Worm (Caenorhabditis elegans): Measurements from ENCODE around the gene vab-2.
A peak's percentile ranks its signal among the peaks of the same experiment; 100 is the strongest.

Gene vab-2

DNA sequence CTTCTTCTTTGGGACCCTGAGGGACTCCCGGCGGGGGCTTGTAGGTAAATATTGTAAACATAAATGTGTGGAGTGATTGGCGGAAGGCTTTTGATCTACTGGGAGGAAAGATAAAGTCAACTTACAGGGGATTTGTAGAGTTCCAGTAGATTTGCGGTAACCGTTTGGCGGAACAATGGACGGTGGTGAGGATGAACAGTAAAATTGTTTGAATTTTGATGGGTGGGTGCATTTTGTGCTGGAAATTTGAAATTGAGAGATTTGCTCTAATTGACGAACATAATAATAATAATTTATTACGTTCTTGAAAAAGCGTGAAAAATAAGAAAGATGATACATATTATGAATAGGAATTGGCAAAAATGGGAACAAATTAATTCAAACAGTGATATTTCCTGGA is at the start of gene vab-2:
vab-2 (minus strand) TSS at position 238 of the 400 bp plus-strand sequence.
- no peak for TF ChIP-seq Y55F3AM.14 (GFP tag; optimal IDR thresholded peaks at IDR 0.05)
- no peak for TF ChIP-seq nhr-129 (tag; optimal IDR thresholded peaks at IDR 0.05)

DNA sequence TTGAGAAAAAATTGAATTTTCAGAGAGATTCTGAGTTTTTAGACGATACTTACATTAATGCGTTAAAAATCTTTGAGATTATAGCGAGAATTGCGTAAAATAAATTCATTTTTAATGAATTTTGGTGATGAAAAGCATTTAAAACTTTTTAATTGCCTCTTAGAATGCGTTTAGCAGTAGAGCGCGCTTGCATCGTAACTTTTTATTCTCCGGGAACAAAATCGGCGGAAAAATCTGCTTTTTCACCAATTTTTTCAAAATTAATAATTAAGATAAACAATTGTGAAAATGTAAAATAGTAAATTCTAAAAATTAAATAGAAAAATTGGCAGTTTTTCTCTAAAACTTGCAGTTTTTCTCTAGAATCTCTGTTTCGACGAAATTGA is 48.6 kb upstream of the vab-2 start:
- TF ChIP-seq crh-2 (tag; optimal IDR thresholded peaks at IDR 0.05), result no peak
- no peak for TF ChIP-seq nhr-11 (tag; optimal IDR thresholded peaks at IDR 0.05)
- no peak for TF ChIP-seq ceh-16 (tag; optimal IDR thresholded peaks at IDR 0.05)
- no peak for TF ChIP-seq F13H6.1 (tag; optimal IDR thresholded peaks at IDR 0.05)
- no peak for TF ChIP-seq aly-2 (tag; optimal IDR thresholded peaks at IDR 0.05)
- no peak for TF ChIP-seq dmd-4 (tag; optimal IDR thresholded peaks at IDR 0.05)
- TF ChIP-seq nhr-10 (tag; optimal IDR thresholded peaks at IDR 0.05), result no peak
- no peak for TF ChIP-seq lsy-2 (tag; optimal IDR thresholded peaks at IDR 0.05)
- no peak for TF ChIP-seq nhr-23 (tag; optimal IDR thresholded peaks at IDR 0.05)
- no peak for TF ChIP-seq peb-1 (tag; optimal IDR thresholded peaks at IDR 0.05)
- TF ChIP-seq lin-39 (tag; optimal IDR thresholded peaks at IDR 0.05), result no peak

DNA sequence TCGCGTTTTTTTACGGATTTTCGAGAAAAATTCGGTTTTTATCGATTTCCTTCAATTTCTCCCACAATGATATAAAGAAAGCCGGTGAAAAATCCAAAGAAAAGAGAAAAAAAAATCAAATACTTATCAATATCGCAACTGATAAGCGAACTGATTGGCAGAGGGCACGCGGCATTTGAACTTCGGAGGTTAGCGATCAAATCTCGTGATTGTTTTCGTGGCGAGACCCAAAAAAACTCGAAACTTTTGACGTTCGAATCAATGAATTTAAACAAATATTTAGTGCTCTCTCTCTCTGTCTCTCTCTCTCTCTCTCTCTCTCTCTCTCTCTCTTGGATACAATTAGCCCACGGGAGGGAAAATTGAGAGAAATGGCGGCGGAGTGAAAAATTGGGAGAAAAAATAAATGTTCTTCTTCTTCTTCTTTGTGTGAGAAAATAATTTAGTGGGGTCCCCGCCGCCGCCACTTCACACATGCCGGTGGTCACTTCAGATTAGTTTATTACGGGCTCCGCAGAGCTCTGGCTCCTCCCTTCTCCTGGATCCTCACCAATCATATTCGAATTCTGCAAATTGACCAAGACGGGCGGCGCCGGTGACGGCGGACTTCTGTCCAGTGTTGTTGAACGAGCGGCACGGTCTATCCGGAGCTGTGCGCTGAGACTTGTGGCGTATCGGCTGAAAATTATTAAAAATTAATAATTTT is 48.1 kb upstream of the vab-2 start:
- no peak for TF ChIP-seq blmp-1 (tag; optimal IDR thresholded peaks at IDR 0.05; ENCODE audit: insufficient read depth)
- no peak for TF ChIP-seq nhr-21 (tag; optimal IDR thresholded peaks at IDR 0.05)
- TF ChIP-seq ztf-11 (tag; optimal IDR thresholded peaks at IDR 0.05), result no peak
- TF ChIP-seq unc-55 (GFP tag; optimal IDR thresholded peaks at IDR 0.05), result no peak
- TF ChIP-seq mbf-1 (tag; optimal IDR thresholded peaks at IDR 0.05), result no peak
- TF ChIP-seq elt-3 (tag; optimal IDR thresholded peaks at IDR 0.05), result no peak
- TF ChIP-seq nhr-25 (tag; optimal IDR thresholded peaks at IDR 0.05), result no peak
- peak; percentile 27 for TF ChIP-seq gmeb-1 (tag; optimal IDR thresholded peaks at IDR 0.05)
- no peak for TF ChIP-seq egl-27 (tag; optimal IDR thresholded peaks at IDR 0.05)
- no peak for TF ChIP-seq skn-1 (tag; optimal IDR thresholded peaks at IDR 0.05)
- no peak for TF ChIP-seq zag-1 (tag; optimal IDR thresholded peaks at IDR 0.05)
- no peak for TF ChIP-seq nhr-6 (tag; optimal IDR thresholded peaks at IDR 0.05)
- no peak for TF ChIP-seq aly-2 (tag; optimal IDR thresholded peaks at IDR 0.05)
- TF ChIP-seq nhr-12 (tag; optimal IDR thresholded peaks at IDR 0.05), result no peak
- TF ChIP-seq lsy-2 (tag; optimal IDR thresholded peaks at IDR 0.05), result no peak
- TF ChIP-seq fos-1 (tag; optimal IDR thresholded peaks at IDR 0.05), result peak; percentile 21
- no peak for TF ChIP-seq sem-4 (tag; optimal IDR thresholded peaks at IDR 0.05)
- TF ChIP-seq nhr-23 (tag; optimal IDR thresholded peaks at IDR 0.05), result no peak
- TF ChIP-seq ZK546.5 (tag; optimal IDR thresholded peaks at IDR 0.05), result no peak
- no peak for TF ChIP-seq ceh-82 (tag; optimal IDR thresholded peaks at IDR 0.05)
- no peak for TF ChIP-seq unc-62 (GFP tag; optimal IDR thresholded peaks at IDR 0.05)
- TF ChIP-seq lin-39 (tag; optimal IDR thresholded peaks at IDR 0.05), result no peak
- TF ChIP-seq crh-2 (tag; optimal IDR thresholded peaks at IDR 0.05), result peak; percentile 20
- peak; percentile 12 for TF ChIP-seq C34F6.9 (tag; optimal IDR thresholded peaks at IDR 0.05)
- TF ChIP-seq sma-9 (GFP tag; optimal IDR thresholded peaks at IDR 0.05), result peak; percentile 59
- TF ChIP-seq sma-9 (tag; optimal IDR thresholded peaks at IDR 0.05), result no peak
- no peak for TF ChIP-seq snpc-4 (tag; optimal IDR thresholded peaks at IDR 0.05)
- no peak for TF ChIP-seq alr-1 (tag; optimal IDR thresholded peaks at IDR 0.05)
- TF ChIP-seq F13H6.1 (tag; optimal IDR thresholded peaks at IDR 0.05), result no peak
- no peak for TF ChIP-seq peb-1 (tag; optimal IDR thresholded peaks at IDR 0.05)
- no peak for TF ChIP-seq lin-13 (GFP tag; optimal IDR thresholded peaks at IDR 0.05)

DNA sequence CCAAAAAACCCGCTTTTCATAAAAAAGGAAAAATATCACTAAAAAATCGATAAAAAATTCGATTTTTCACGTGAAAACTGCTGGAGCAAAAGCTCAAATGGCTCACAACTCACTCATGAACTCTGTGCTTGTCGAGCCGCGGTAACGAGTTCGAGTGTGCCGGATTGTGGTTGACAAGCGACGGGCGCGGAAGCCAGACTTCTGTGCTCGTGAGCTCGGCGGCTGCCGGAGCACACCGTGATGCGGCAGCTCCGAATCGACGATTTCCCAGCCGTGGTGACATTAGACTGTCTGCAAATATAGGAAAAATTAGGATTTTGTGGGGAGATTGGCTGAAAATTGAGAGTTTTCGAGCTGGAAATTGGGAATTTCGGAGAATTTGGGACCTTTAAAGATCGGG is 46.2 kb upstream of the vab-2 start:
- no peak for TF ChIP-seq gmeb-1 (tag; optimal IDR thresholded peaks at IDR 0.05)
- no peak for TF ChIP-seq nhr-25 (tag; optimal IDR thresholded peaks at IDR 0.05)
- no peak for TF ChIP-seq nhr-11 (tag; optimal IDR thresholded peaks at IDR 0.05)
- no peak for TF ChIP-seq unc-62 (GFP tag; optimal IDR thresholded peaks at IDR 0.05)
- TF ChIP-seq sma-9 (GFP tag; optimal IDR thresholded peaks at IDR 0.05), result no peak
- no peak for TF ChIP-seq sma-9 (tag; optimal IDR thresholded peaks at IDR 0.05)
- no peak for TF ChIP-seq unc-55 (GFP tag; optimal IDR thresholded peaks at IDR 0.05)
- no peak for TF ChIP-seq sem-4 (tag; optimal IDR thresholded peaks at IDR 0.05)
- TF ChIP-seq ztf-1 (GFP tag; conservative IDR thresholded peaks at IDR 0.05), result no peak
- no peak for TF ChIP-seq elt-1 (tag; optimal IDR thresholded peaks at IDR 0.05)
- TF ChIP-seq egl-27 (tag; optimal IDR thresholded peaks at IDR 0.05), result no peak
- TF ChIP-seq nhr-237 (tag; optimal IDR thresholded peaks at IDR 0.05), result no peak
- no peak for TF ChIP-seq crh-2 (tag; optimal IDR thresholded peaks at IDR 0.05)
- no peak for TF ChIP-seq fos-1 (tag; optimal IDR thresholded peaks at IDR 0.05)
- TF ChIP-seq nhr-10 (tag; optimal IDR thresholded peaks at IDR 0.05), result no peak
- TF ChIP-seq ZK546.5 (tag; optimal IDR thresholded peaks at IDR 0.05), result no peak
- TF ChIP-seq lsy-2 (tag; optimal IDR thresholded peaks at IDR 0.05), result no peak
- TF ChIP-seq C34F6.9 (tag; optimal IDR thresholded peaks at IDR 0.05), result no peak
- no peak for TF ChIP-seq nhr-6 (tag; optimal IDR thresholded peaks at IDR 0.05)
- TF ChIP-seq mbf-1 (tag; optimal IDR thresholded peaks at IDR 0.05), result no peak
- no peak for TF ChIP-seq nhr-129 (tag; optimal IDR thresholded peaks at IDR 0.05)

Data from whole organism, L2 larva.